Fruit fly (Drosophila melanogaster): ENCODE data around the gene FER.

FER gene

dm6 chr3R:9393542-9394025 lies 762 bp downstream of the FER start (continued):
- TF ChIP-seq Ptx1 (GFP tag; IDR thresholded peaks at IDR 0.05) (peak; percentile 64), CG12104 (GFP tag; optimal IDR thresholded peaks at IDR 0.05) (peak; percentile 68), cas (GFP tag; IDR thresholded peaks at IDR 0.05) (no peak), dmrt99B (tag; optimal IDR thresholded peaks at IDR 0.05) (peak; percentile 70), Awh (GFP tag; IDR thresholded peaks at IDR 0.05) (peak; percentile 66; the same call in 1 of the 2 replicates), CG7963 (GFP tag; IDR thresholded peaks at IDR 0.05; ENCODE audit: partially characterized antibody) (no peak), CG30403 (GFP tag; optimal IDR thresholded peaks at IDR 0.05) (peak; percentile 59), Tbp (GFP tag; optimal IDR thresholded peaks at IDR 0.05) (no peak), CG18011 (GFP tag; optimal IDR thresholded peaks at IDR 0.05) (peak; percentile 7), B-H2 (GFP tag; optimal IDR thresholded peaks at IDR 0.05) (no peak), lilli (GFP tag; optimal IDR thresholded peaks at IDR 0.05) (no peak), CG7839 (tag; optimal IDR thresholded peaks at IDR 0.05) (peak; percentile 76), aop (GFP tag; IDR thresholded peaks at IDR 0.05) (0 out of 2 replicates have a peak, but pooled peaks have one; percentile 23), dan (GFP tag; IDR thresholded peaks at IDR 0.05) (0 out of 2 replicates have a peak, but pooled peaks have one; percentile 6), disco-r (GFP tag; optimal IDR thresholded peaks at IDR 0.05) (no peak), CG33213 (GFP tag; optimal IDR thresholded peaks at IDR 0.05) (peak; percentile 30), CG1603 (tag; optimal IDR thresholded peaks at IDR 0.05) (peak; percentile 91), ranshi (GFP tag; IDR thresholded peaks at IDR 0.05) (peak; percentile 57; the same call in 1 of the 2 replicates), unpg (GFP tag; optimal IDR thresholded peaks at IDR 0.05) (peak; percentile 79), CG3995 (GFP tag; optimal IDR thresholded peaks at IDR 0.05) (no peak), Dref (GFP tag; IDR thresholded peaks at IDR 0.05) (no peak), Asciz (GFP tag; optimal IDR thresholded peaks at IDR 0.05) (peak; percentile 82), chn (GFP tag; optimal IDR thresholded peaks at IDR 0.05) (peak; percentile 33), Hand (GFP tag; optimal IDR thresholded peaks at IDR 0.05) (peak; percentile 19), Jarid2 (GFP tag; optimal IDR thresholded peaks at IDR 0.05) (no peak), Blimp-1 (GFP tag; optimal IDR thresholded peaks at IDR 0.05) (peak; percentile 81), CG18764 (GFP tag; optimal IDR thresholded peaks at IDR 0.05) (peak; percentile 60), onecut (GFP tag; IDR thresholded peaks at IDR 0.05) (peak; percentile 74), CG30020 (tag; optimal IDR thresholded peaks at IDR 0.05) (peak; percentile 18), Ets65A (GFP tag) (no peak), sna (GFP tag; IDR thresholded peaks at IDR 0.05; ENCODE audit: partially characterized antibody) (no peak), CG8478 (optimal IDR thresholded peaks at IDR 0.05) (no peak), GATAe (GFP tag; conservative IDR thresholded peaks at IDR 0.05) (no peak), zf30C (GFP tag; optimal IDR thresholded peaks at IDR 0.05) (peak; percentile 54), ara (GFP tag; IDR thresholded peaks at IDR 0.05) (peak; percentile 89), Nf-YC (tag; optimal IDR thresholded peaks at IDR 0.05) (no peak), NC2β (GFP tag; optimal IDR thresholded peaks at IDR 0.05) (peak; percentile 53), CG12769 (tag; optimal IDR thresholded peaks at IDR 0.05) (peak; percentile 84), Med (GFP tag) (peak; percentile 84), insv (GFP tag; optimal IDR thresholded peaks at IDR 0.05) (no peak), CG31224 (GFP tag; IDR thresholded peaks at IDR 0.05) (peak; percentile 42; the same call in 1 of the 2 replicates), CG10543 (GFP tag; optimal IDR thresholded peaks at IDR 0.05) (no peak), tna (GFP tag; IDR thresholded peaks at IDR 0.05; ENCODE audit: partially characterized antibody) (no peak), CG31388 (GFP tag; optimal IDR thresholded peaks at IDR 0.05) (no peak), CG33557 (GFP tag; optimal IDR thresholded peaks at IDR 0.05) (peak; percentile 93), CG7556 (GFP tag; optimal IDR thresholded peaks at IDR 0.05) (peak; percentile 66), CG13624 (GFP tag; optimal IDR thresholded peaks at IDR 0.05) (no peak), CG6791 (GFP tag; IDR thresholded peaks at IDR 0.05; ENCODE audit: partially characterized antibody) (no peak), Opbp (GFP tag; IDR thresholded peaks at IDR 0.05; ENCODE audit: partially characterized antibody) (no peak), ato (GFP tag; IDR thresholded peaks at IDR 0.05; ENCODE audit: partially characterized antibody) (no peak)

All from whole organism, embryonic.